Fruit fly (Drosophila melanogaster): ENCODE data around the gene ND-24.
A peak's percentile ranks its signal among the peaks of the same experiment; 100 is the strongest.

ND-24 gene

dm6 chrX:17682745-17683505, 51.0 kb downstream of the ND-24 start:
- peak; percentile 32 for TF ChIP-seq CG32264 (GFP tag; optimal IDR thresholded peaks at IDR 0.05)
- TF ChIP-seq tai (GFP tag; optimal IDR thresholded peaks at IDR 0.05): peak; percentile 35
- TF ChIP-seq h (GFP tag; optimal IDR thresholded peaks at IDR 0.05): peak; percentile 95
- no peak for TF ChIP-seq Dif (GFP tag; optimal IDR thresholded peaks at IDR 0.05; ENCODE audit: partially characterized antibody)
- no peak for TF ChIP-seq Dfd (GFP tag; optimal IDR thresholded peaks at IDR 0.05)
- peak; percentile 86 for TF ChIP-seq OdsH (GFP tag; optimal IDR thresholded peaks at IDR 0.05)
- no peak for TF ChIP-seq Hr78 (GFP tag; optimal IDR thresholded peaks at IDR 0.05)
- TF ChIP-seq jim (GFP tag; optimal IDR thresholded peaks at IDR 0.05): peak; percentile 46
- TF ChIP-seq Sp1 (GFP tag; optimal IDR thresholded peaks at IDR 0.05): peak; percentile 84
- no peak for TF ChIP-seq Mio (GFP tag; optimal IDR thresholded peaks at IDR 0.05)
- no peak for TF ChIP-seq usp (GFP tag; optimal IDR thresholded peaks at IDR 0.05)
- peak; percentile 86 for TF ChIP-seq rgr (GFP tag; optimal IDR thresholded peaks at IDR 0.05)
- peak; percentile 92 for TF ChIP-seq fru (GFP tag; optimal IDR thresholded peaks at IDR 0.05)
- TF ChIP-seq GATAd (GFP tag; optimal IDR thresholded peaks at IDR 0.05): no peak
- TF ChIP-seq pan (optimal IDR thresholded peaks at IDR 0.05): no peak
- peak; percentile 63 for TF ChIP-seq Rel (GFP tag; optimal IDR thresholded peaks at IDR 0.05)
- TF ChIP-seq Rel (tag; optimal IDR thresholded peaks at IDR 0.05): peak; percentile 50
- TF ChIP-seq sage (GFP tag; optimal IDR thresholded peaks at IDR 0.05): peak; percentile 94
- peak; percentile 76 for TF ChIP-seq Hnf4 (GFP tag; optimal IDR thresholded peaks at IDR 0.05)
- peak; percentile 67 for TF ChIP-seq CG9705 (GFP tag; optimal IDR thresholded peaks at IDR 0.05)
- no peak for TF ChIP-seq Abd-B (GFP tag; optimal IDR thresholded peaks at IDR 0.05)
- TF ChIP-seq dl (GFP tag; optimal IDR thresholded peaks at IDR 0.05; ENCODE audit: insufficient read depth in 1 of 2, partially characterized antibody in 2 of 2): no peak
- TF ChIP-seq HLH106 (tag; optimal IDR thresholded peaks at IDR 0.05): peak; percentile 85
- peak; percentile 81 for TF ChIP-seq dmrt93B (GFP tag; optimal IDR thresholded peaks at IDR 0.05)
- TF ChIP-seq psq (GFP tag; optimal IDR thresholded peaks at IDR 0.05): peak; percentile 78
- TF ChIP-seq woc (GFP tag; optimal IDR thresholded peaks at IDR 0.05): peak; percentile 95
- TF ChIP-seq Vsx2 (GFP tag; optimal IDR thresholded peaks at IDR 0.05; ENCODE audit: partially characterized antibody): peak; percentile 12
- peak in 1 of 2 experiments; percentile 93 for TF ChIP-seq foxo (GFP tag; optimal IDR thresholded peaks at IDR 0.05)
- peak; percentile 67 for TF ChIP-seq sv (GFP tag; optimal IDR thresholded peaks at IDR 0.05)
- peak; percentile 86 for TF ChIP-seq CrebA (GFP tag; optimal IDR thresholded peaks at IDR 0.05; ENCODE audit: borderline replicate concordance)
- peak; percentile 52 for TF ChIP-seq brk (GFP tag; optimal IDR thresholded peaks at IDR 0.05)
- peak; percentile 86 for TF ChIP-seq br (GFP tag; optimal IDR thresholded peaks at IDR 0.05)
- peak; percentile 44 for TF ChIP-seq Jra (GFP tag; optimal IDR thresholded peaks at IDR 0.05)
- TF ChIP-seq Hr83 (GFP tag; optimal IDR thresholded peaks at IDR 0.05; ENCODE audit: poor library complexity, severe bottlenecking): no peak
- no peak for TF ChIP-seq lola (GFP tag; optimal IDR thresholded peaks at IDR 0.05)
- peak; percentile 89 for TF ChIP-seq ey (GFP tag; optimal IDR thresholded peaks at IDR 0.05)
- no peak for TF ChIP-seq N (GFP tag; optimal IDR thresholded peaks at IDR 0.05)
- TF ChIP-seq dsf (GFP tag; optimal IDR thresholded peaks at IDR 0.05; ENCODE audit: borderline replicate concordance): no peak
- TF ChIP-seq Myc (optimal IDR thresholded peaks at IDR 0.05): no peak

Data from whole organism, wandering third instar larva.